Worm (Caenorhabditis elegans): ENCODE measurements around the gene klp-19.

DNA sequence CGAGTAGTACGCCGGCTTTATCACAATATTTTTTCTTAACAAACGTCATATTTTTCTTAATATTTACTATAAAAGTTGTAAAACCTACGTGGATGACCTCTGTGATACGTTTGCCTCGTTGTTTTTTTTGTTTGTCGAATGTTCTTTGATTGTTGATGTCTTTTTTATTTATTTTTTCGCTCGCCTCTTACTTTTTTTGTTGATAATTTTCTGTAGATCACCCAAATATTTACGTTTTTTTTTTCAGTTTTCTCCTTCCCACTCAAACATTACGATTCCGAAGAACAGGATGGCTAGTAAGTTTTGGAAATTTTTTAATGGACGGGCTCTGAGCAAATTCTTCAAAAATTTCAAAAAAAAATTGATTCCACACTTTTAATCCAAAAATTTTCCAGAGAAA, 46.7 kb downstream of the klp-19 start:
- no peak for TF ChIP-seq unc-62 (GFP tag; optimal IDR thresholded peaks at IDR 0.05 in 1 of 2)
- no peak for TF ChIP-seq unc-62 (tag; optimal IDR thresholded peaks at IDR 0.05)
- no peak for TF ChIP-seq pqm-1 (tag; optimal IDR thresholded peaks at IDR 0.05)
- TF ChIP-seq Y75B8A.6 (GFP tag; IDR thresholded peaks at IDR 0.05), result no peak
- TF ChIP-seq zip-2 (tag; optimal IDR thresholded peaks at IDR 0.05), result no peak
- no peak for TF ChIP-seq pha-4 (GFP tag; IDR thresholded peaks at IDR 0.05)
- no peak for TF ChIP-seq pha-4 (tag; optimal IDR thresholded peaks at IDR 0.05)
- no peak for TF ChIP-seq ama-1 (optimal IDR thresholded peaks at IDR 0.05)
- TF ChIP-seq dve-1 (tag; optimal IDR thresholded peaks at IDR 0.05; ENCODE audit: insufficient read depth), result no peak
- TF ChIP-seq mxl-2 (GFP tag; conservative IDR thresholded peaks at IDR 0.05), result no peak
- no peak for TF ChIP-seq ZK546.5 (tag; optimal IDR thresholded peaks at IDR 0.05)
- TF ChIP-seq zag-1 (tag; optimal IDR thresholded peaks at IDR 0.05), result no peak
- TF ChIP-seq nhr-11 (tag; optimal IDR thresholded peaks at IDR 0.05), result no peak

All from whole organism, L4 larva.